Worm (Caenorhabditis elegans) whole organism, L1 larva: Measurements from ENCODE around the gene tctn-1.

Experiments used
- ceh-82 ChIP-seq, 3 experiments: fragments of 150-350 bp in 1 of 3; sonication (generic microtip) in 2 of 3; optimal IDR thresholded peaks; 2 replicates each; lab custom pipeline; 2014 to 2017; ENCODE audit warnings: missing biosample characterization in 3 of 3, missing genetic modification characterization in 3 of 3
- elt-2 ChIP-seq: sonication (generic microtip); optimal IDR thresholded peaks from 2 replicates; lab custom pipeline; 2016; ENCODE audit warnings: missing genetic modification characterization, mild to moderate bottlenecking, inconsistent platforms, missing compliant biosample characterization, missing genetic modification reagents
- fkh-10 ChIP-seq: sonication (generic microtip); optimal IDR thresholded peaks from 2 replicates; lab custom pipeline; 2017; ENCODE audit warnings: missing biosample characterization, missing genetic modification reagents, missing genetic modification characterization
- jun-1 ChIP-seq: fragments of 150-350 bp; optimal IDR thresholded peaks from 2 replicates; lab custom pipeline; 2014; ENCODE audit warnings: missing biosample characterization, missing genetic modification reagents, missing genetic modification characterization
- lin-13 ChIP-seq: fragments of 150-350 bp; optimal IDR thresholded peaks from 2 replicates; lab custom pipeline; 2014; ENCODE audit warnings: missing biosample characterization, missing genetic modification reagents, missing genetic modification characterization
- lir-3 ChIP-seq: sonication (generic microtip); optimal IDR thresholded peaks from 2 replicates; lab custom pipeline; 2016; ENCODE audit warnings: mild to moderate bottlenecking, missing genetic modification characterization, moderate library complexity, missing compliant biosample characterization; ENCODE audit not compliant: poor library complexity
- mdl-1 ChIP-seq, 2 experiments: fragments of 150-350 bp; optimal IDR thresholded peaks; 2 replicates each; lab custom pipeline; 2014 to 2017; ENCODE audit warnings: missing biosample characterization in 2 of 2, missing genetic modification characterization in 2 of 2, inconsistent platforms in 1 of 2
- nhr-237 ChIP-seq: fragments of 150-350 bp; optimal IDR thresholded peaks from 2 replicates; lab custom pipeline; 2014; ENCODE audit warnings: missing biosample characterization, missing genetic modification characterization
- nhr-77 ChIP-seq: fragments of 150-350 bp; optimal IDR thresholded peaks from 2 replicates; lab custom pipeline; 2014; ENCODE audit warnings: missing biosample characterization, missing genetic modification characterization
- snpc-4 ChIP-seq: fragments of 150-350 bp; optimal IDR thresholded peaks from 2 replicates; lab custom pipeline; 2014; ENCODE audit warnings: missing biosample characterization, missing genetic modification characterization
- sup-37 ChIP-seq: fragments of 200-800 bp; sonication (Bioruptor generic); optimal IDR thresholded peaks from 2 replicates; lab custom pipeline; 2018; ENCODE audit warnings: mild to moderate bottlenecking, missing genetic modification characterization, missing compliant biosample characterization
- unc-62 ChIP-seq: fragments of 150-350 bp; optimal IDR thresholded peaks from 2 replicates; lab custom pipeline; 2014; ENCODE audit warnings: missing biosample characterization, missing genetic modification reagents, missing genetic modification characterization
- zag-1 ChIP-seq: fragments of 150-350 bp; optimal IDR thresholded peaks from 2 replicates; lab custom pipeline; 2014; ENCODE audit warnings: missing biosample characterization, missing genetic modification characterization

DNA sequence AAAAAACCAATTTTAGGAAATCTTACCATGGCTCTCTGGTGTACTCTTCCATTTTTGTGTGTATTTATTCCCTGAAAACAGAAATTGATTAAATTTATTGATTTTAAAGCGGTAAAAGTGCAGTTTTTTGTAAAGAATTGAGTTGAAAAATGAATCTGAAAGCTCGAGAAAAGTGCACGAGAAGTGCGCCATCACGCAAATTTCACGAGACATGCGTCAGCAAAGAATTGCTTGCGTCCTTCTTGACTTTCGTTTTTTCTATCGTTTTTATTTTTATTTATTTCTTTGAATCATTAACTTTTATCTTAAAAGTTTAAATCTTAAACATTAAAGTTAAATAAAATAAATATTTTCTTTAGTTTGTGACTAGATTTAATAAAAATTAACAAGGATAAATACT is 2.2 kb downstream of the tctn-1 start, which contains the start of gene timm-17B.1:
- TF ChIP-seq nhr-77 (tag; lab: Kevin White, UChicago) (peak; percentile 16), unc-62 (GFP tag; lab: Kevin White, UChicago) (no peak), zag-1 (tag; lab: Kevin White, UChicago) (no peak), fkh-10 (GFP tag; lab: Kevin White, UChicago) (no peak), sup-37 (GFP tag; lab: Kevin White, UChicago) (no peak), nhr-237 (tag; lab: Kevin White, UChicago) (no peak), lin-13 (no peak), mdl-1 (tag; optimal IDR thresholded peaks at IDR 0.05; lab: Kevin White, UChicago) (peak in 1 of 2 experiments; percentile 56), ceh-82 (tag; optimal IDR thresholded peaks at IDR 0.05; lab: Kevin White, UChicago) (peak; percentile 72 to 79 (median 78)), elt-2 (tag; lab: Kevin White, UChicago) (peak; percentile 26), snpc-4 (tag; lab: Kevin White, UChicago) (peak; percentile 67), lir-3 (peak; percentile 45), jun-1 (tag; lab: Kevin White, UChicago) (peak; percentile 39)
